Worm (Caenorhabditis elegans) whole organism, late embryonic: Measurements from ENCODE around the gene F45D3.2.
A peak's percentile ranks its signal among the peaks of the same experiment; 100 is the strongest.

Source experiments
- ama-1 ChIP-seq: fragments of 150-350 bp; optimal IDR thresholded peaks from 2 replicates; lab custom pipeline; 2014
- ceh-30 ChIP-seq: fragments of 150-350 bp; optimal IDR thresholded peaks from 2 replicates; lab custom pipeline; 2014; ENCODE audit warnings: missing biosample characterization, missing genetic modification characterization
- dve-1 ChIP-seq: sonication (generic microtip); optimal IDR thresholded peaks from 2 replicates; lab custom pipeline; 2017; ENCODE audit warnings: antibody characterized with exemption, mild to moderate bottlenecking, missing genetic modification characterization, missing compliant biosample characterization
- elt-2 ChIP-seq: sonication (generic microtip); optimal IDR thresholded peaks from 2 replicates; lab custom pipeline; 2016; ENCODE audit warnings: missing genetic modification reagents, missing genetic modification characterization, missing compliant biosample characterization
- elt-4 ChIP-seq: sonication (generic microtip); optimal IDR thresholded peaks from 2 replicates; lab custom pipeline; 2016; ENCODE audit warnings: missing genetic modification characterization, missing compliant biosample characterization
- fkh-10 ChIP-seq: fragments of 150-350 bp; optimal IDR thresholded peaks from 2 replicates; lab custom pipeline; 2014; ENCODE audit warnings: missing biosample characterization, missing genetic modification reagents, missing genetic modification characterization
- hlh-30 ChIP-seq: sonication (generic microtip); optimal IDR thresholded peaks from 2 replicates; lab custom pipeline; 2017; ENCODE audit warnings: antibody characterized with exemption, missing genetic modification characterization, missing compliant biosample characterization; ENCODE audit not compliant: insufficient read depth
- odd-2 ChIP-seq: sonication (generic microtip); optimal IDR thresholded peaks from 2 replicates; lab custom pipeline; 2017; ENCODE audit warnings: antibody characterized with exemption, mild to moderate bottlenecking, missing genetic modification characterization, missing compliant biosample characterization
- pqm-1 ChIP-seq: sonication (generic microtip); optimal IDR thresholded peaks from 2 replicates; lab custom pipeline; 2016; ENCODE audit warnings: missing genetic modification characterization, missing compliant biosample characterization
- sdc-2 ChIP-seq: sonication (generic microtip); optimal IDR thresholded peaks from 2 replicates; lab custom pipeline; 2016; ENCODE audit warnings: missing genotype, missing genetic modification characterization, missing compliant biosample characterization
- tbx-2 ChIP-seq: sonication (generic microtip); optimal IDR thresholded peaks from 2 replicates; lab custom pipeline; 2016; ENCODE audit warnings: missing genetic modification characterization, missing compliant biosample characterization
- unc-3 ChIP-seq, 2 experiments: fragments of 200-800 bp in 1 of 2; sonication (Bioruptor generic) in 1 of 2; sonication (generic microtip) in 1 of 2; conservative IDR thresholded peaks in 1 of 2; optimal IDR thresholded peaks in 1 of 2; 2 replicates each; pipeline versions ENCODE4 v1.3.6 to Lab custom; 2016 to 2022; ENCODE audit warnings: missing compliant biosample characterization in 2 of 2, missing genetic modification characterization in 2 of 2, missing genetic modification reagents in 1 of 2

DNA sequence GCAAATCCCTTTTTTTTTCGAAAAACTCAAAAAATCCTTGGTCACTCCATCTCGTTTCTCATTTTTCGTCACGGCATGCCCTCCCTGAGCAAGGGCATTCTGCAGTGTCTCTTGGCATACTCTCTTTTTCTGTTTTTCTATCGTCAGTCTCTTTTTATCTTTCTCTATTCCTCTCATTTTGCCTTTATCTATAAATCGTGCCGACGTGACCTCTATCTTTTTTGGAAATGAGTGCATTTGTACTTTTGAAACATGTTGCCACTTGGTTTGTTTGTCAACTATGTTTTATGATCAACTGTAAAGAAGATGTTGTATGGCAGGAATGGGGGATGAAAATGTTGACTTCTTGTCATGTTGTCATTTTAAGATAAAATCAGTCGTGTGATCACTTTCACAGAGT lies 11.9 kb upstream of the F45D3.2 start:
- TF ChIP-seq unc-3 (GFP tag; conservative IDR thresholded peaks at IDR 0.05; lab: Robert Waterston, UW) (no peak), unc-3 (tag; optimal IDR thresholded peaks at IDR 0.05; lab: Kevin White, UChicago) (no peak), elt-4 (tag; lab: Kevin White, UChicago) (no peak), ama-1 (lab: Kevin White, UChicago) (no peak), elt-2 (peak; percentile 16), sdc-2 (tag; lab: Kevin White, UChicago) (no peak), fkh-10 (GFP tag; lab: Kevin White, UChicago) (no peak), ceh-30 (tag; lab: Kevin White, UChicago) (no peak), hlh-30 (no peak), tbx-2 (tag; lab: Kevin White, UChicago) (no peak), dve-1 (tag; lab: Kevin White, UChicago) (no peak), pqm-1 (tag; lab: Kevin White, UChicago) (no peak), odd-2 (no peak)
